Worm (Caenorhabditis elegans): ENCODE measurements around the gene cpsf-4.
A peak's percentile ranks its signal among the peaks of the same experiment; 100 is the strongest.

The cpsf-4 gene

ce11 chrIV:12124314-12125084 lies 31.3 kb upstream of the cpsf-4 start, which contains the start of gene dhhc-6:
dhhc-6 (plus strand) TSS chrIV:12124952.
- TF ChIP-seq skn-1 (tag; optimal IDR thresholded peaks at IDR 0.05) (no peak), nhr-11 (tag; optimal IDR thresholded peaks at IDR 0.05) (no peak), lin-35 (GFP tag; optimal IDR thresholded peaks at IDR 0.05) (no peak), fos-1 (tag; optimal IDR thresholded peaks at IDR 0.05) (no peak), nhr-76 (tag; optimal IDR thresholded peaks at IDR 0.05) (no peak)

- no peak for TF ChIP-seq ces-1 (GFP tag; optimal IDR thresholded peaks at IDR 0.05)
- no peak for TF ChIP-seq dsc-1 (tag; optimal IDR thresholded peaks at IDR 0.05)
- no peak for TF ChIP-seq mdl-1 (tag; optimal IDR thresholded peaks at IDR 0.05)
- peak in 1 of 2 experiments; percentile 7 for TF ChIP-seq efl-1 (optimal IDR thresholded peaks at IDR 0.05)
- TF ChIP-seq efl-1 (GFP tag; optimal IDR thresholded peaks at IDR 0.05 in 1 of 2) = peak in 1 of 2 experiments; percentile 35
- TF ChIP-seq fkh-10 (GFP tag; optimal IDR thresholded peaks at IDR 0.05) = no peak
- TF ChIP-seq hlh-17 (GFP tag; optimal IDR thresholded peaks at IDR 0.05; ENCODE audit: borderline replicate concordance) = no peak
- TF ChIP-seq irx-1 (tag; optimal IDR thresholded peaks at IDR 0.05) = no peak
- peak; percentile 22 for TF ChIP-seq snu-23 (GFP tag; optimal IDR thresholded peaks at IDR 0.05)
- TF ChIP-seq ceh-8 (GFP tag; optimal IDR thresholded peaks at IDR 0.05) = no peak
- peak; percentile 8 for TF ChIP-seq nhr-47 (tag; optimal IDR thresholded peaks at IDR 0.05)
- TF ChIP-seq pag-3 (tag; optimal IDR thresholded peaks at IDR 0.05; ENCODE audit: borderline replicate concordance, insufficient read depth) = no peak
- no peak for TF ChIP-seq sptf-1 (tag; optimal IDR thresholded peaks at IDR 0.05)
- TF ChIP-seq aha-1 (tag; optimal IDR thresholded peaks at IDR 0.05) = no peak
- TF ChIP-seq lin-35 (GFP tag; optimal IDR thresholded peaks at IDR 0.05) = peak; percentile 21 to 54
- peak in 1 of 3 experiments; percentile 29 for TF ChIP-seq ceh-82 (tag; optimal IDR thresholded peaks at IDR 0.05)
- TF ChIP-seq ama-1 (optimal IDR thresholded peaks at IDR 0.05) = peak; percentile 21
- TF ChIP-seq nhr-84 (tag; optimal IDR thresholded peaks at IDR 0.05) = no peak
- TF ChIP-seq F16B12.6 (tag; optimal IDR thresholded peaks at IDR 0.05) = no peak
- no peak for TF ChIP-seq mef-2 (tag; optimal IDR thresholded peaks at IDR 0.05)
- no peak for TF ChIP-seq unc-98 (GFP tag; IDR thresholded peaks at IDR 0.05)
- TF ChIP-seq pax-3 (tag; optimal IDR thresholded peaks at IDR 0.05) = no peak
- TF ChIP-seq nhr-237 (tag; optimal IDR thresholded peaks at IDR 0.05) = no peak
- no peak for TF ChIP-seq sup-37 (GFP tag; optimal IDR thresholded peaks at IDR 0.05)
- TF ChIP-seq ztf-11 (tag; optimal IDR thresholded peaks at IDR 0.05) = no peak
- TF ChIP-seq lin-13 (GFP tag; optimal IDR thresholded peaks at IDR 0.05) = no peak
- TF ChIP-seq mep-1 (tag; optimal IDR thresholded peaks at IDR 0.05) = peak; percentile 13
- TF ChIP-seq ceh-63 (GFP tag; optimal IDR thresholded peaks at IDR 0.05) = no peak
- TF ChIP-seq alr-1 (tag; optimal IDR thresholded peaks at IDR 0.05; ENCODE audit: borderline replicate concordance) = no peak
- no peak for TF ChIP-seq jun-1 (tag; optimal IDR thresholded peaks at IDR 0.05)
- no peak for TF ChIP-seq tbx-2 (tag; optimal IDR thresholded peaks at IDR 0.05)
- TF ChIP-seq aly-2 (tag; optimal IDR thresholded peaks at IDR 0.05) = no peak
- no peak for TF ChIP-seq sox-4 (tag; optimal IDR thresholded peaks at IDR 0.05)
- no peak for TF ChIP-seq Y116A8C.19 (tag; optimal IDR thresholded peaks at IDR 0.05; ENCODE audit: borderline replicate concordance)
- TF ChIP-seq C04F5.9 (tag; optimal IDR thresholded peaks at IDR 0.05) = no peak
- TF ChIP-seq blmp-1 (tag; optimal IDR thresholded peaks at IDR 0.05) = peak; percentile 19
- TF ChIP-seq fkh-8 (tag; optimal IDR thresholded peaks at IDR 0.05) = no peak
- TF ChIP-seq rnt-1 (tag; optimal IDR thresholded peaks at IDR 0.05) = no peak
- TF ChIP-seq unc-62 (GFP tag; optimal IDR thresholded peaks at IDR 0.05) = no peak
- no peak for TF ChIP-seq egl-27 (tag; optimal IDR thresholded peaks at IDR 0.05)
- TF ChIP-seq ceh-88 (GFP tag; IDR thresholded peaks at IDR 0.05) = no peak
- no peak for TF ChIP-seq elt-2 (tag; optimal IDR thresholded peaks at IDR 0.05)
- TF ChIP-seq ets-5 (GFP tag; IDR thresholded peaks at IDR 0.05) = no peak
- no peak for TF ChIP-seq unc-30 (tag; optimal IDR thresholded peaks at IDR 0.05)
- no peak for TF ChIP-seq nhr-85 (tag)
- TF ChIP-seq skn-1 (tag; optimal IDR thresholded peaks at IDR 0.05) = no peak
These were observed 29.8 kb upstream of the cpsf-4 start, which contains the start of gene aly-3 for ce11 chrIV:12122874-12123664. aly-3 (plus strand) TSS chrIV:12123282.
